Worm (Caenorhabditis elegans): ENCODE results near the gene aptf-1.

aptf-1 gene

ce11 chrII:6454671-6455070 is at the start of gene aptf-1:
aptf-1 (plus strand) TSS chrII:6454971.
- TF ChIP-seq php-3 (GFP tag; IDR thresholded peaks at IDR 0.05) (no peak), zip-11 (GFP tag; IDR thresholded peaks at IDR 0.05) (no peak), nhr-41 (GFP tag; IDR thresholded peaks at IDR 0.05) (no peak), nhr-11 (tag; optimal IDR thresholded peaks at IDR 0.05) (no peak), lin-39 (tag; optimal IDR thresholded peaks at IDR 0.05) (no peak)

ce11 chrII:6407279-6407678 is 47.5 kb upstream of the aptf-1 start, which contains the start of gene spp-11:
spp-11 (minus strand) TSS chrII:6407379.
- no peak for TF ChIP-seq duxl-1 (tag; optimal IDR thresholded peaks at IDR 0.05; ENCODE audit: poor library complexity)
- no peak for TF ChIP-seq lin-38 (GFP tag; IDR thresholded peaks at IDR 0.05)
- no peak for TF ChIP-seq daf-16 (GFP tag; optimal IDR thresholded peaks at IDR 0.05)
- TF ChIP-seq daf-16 (tag; optimal IDR thresholded peaks at IDR 0.05), result peak; percentile 43

- TF ChIP-seq nhr-10 (tag; optimal IDR thresholded peaks at IDR 0.05) (no peak), rbr-2 (tag; optimal IDR thresholded peaks at IDR 0.05) (no peak), F44E2.7 (GFP tag; IDR thresholded peaks at IDR 0.05) (no peak), ceh-20 (GFP tag; IDR thresholded peaks at IDR 0.05) (no peak), nhr-77 (tag; optimal IDR thresholded peaks at IDR 0.05) (no peak), ces-1 (GFP tag; optimal IDR thresholded peaks at IDR 0.05) (no peak), hlh-30 (tag; optimal IDR thresholded peaks at IDR 0.05; ENCODE audit: insufficient read depth) (no peak)
These were observed 45.7 kb upstream of the aptf-1 start for ce11 chrII:6409098-6409497.

- peak in 1 of 2 experiments; percentile 31 for TF ChIP-seq unc-62 (GFP tag; optimal IDR thresholded peaks at IDR 0.05 in 1 of 2)
- no peak for TF ChIP-seq unc-62 (tag; optimal IDR thresholded peaks at IDR 0.05)
- TF ChIP-seq lin-13 (GFP tag; optimal IDR thresholded peaks at IDR 0.05), result no peak
These were observed 44.6 kb upstream of the aptf-1 start, which contains the start of gene T25D10.4 for ce11 chrII:6410181-6410580. T25D10.4 (minus strand) TSS chrII:6410281.

ce11 chrII:6411660-6412451 is 42.9 kb upstream of the aptf-1 start:
- peak in 1 of 2 experiments; percentile 83 for TF ChIP-seq unc-62 (GFP tag; optimal IDR thresholded peaks at IDR 0.05 in 1 of 2)
- TF ChIP-seq unc-62 (tag; optimal IDR thresholded peaks at IDR 0.05), result no peak
- TF ChIP-seq F44E2.7 (GFP tag; IDR thresholded peaks at IDR 0.05), result no peak
- peak; percentile 94 for TF ChIP-seq aha-1 (tag)
- TF ChIP-seq lir-3 (tag; optimal IDR thresholded peaks at IDR 0.05), result no peak
- peak; percentile 36 for TF ChIP-seq mxl-3 (GFP tag; optimal IDR thresholded peaks at IDR 0.05)

ce11 chrII:6413788-6414187 is 41.0 kb upstream of the aptf-1 start:
- TF ChIP-seq R02D3.7 (tag; optimal IDR thresholded peaks at IDR 0.05) (no peak), ceh-62 (tag; optimal IDR thresholded peaks at IDR 0.05) (no peak), daf-16 (GFP tag; optimal IDR thresholded peaks at IDR 0.05) (peak in 1 of 2 experiments; percentile 32), daf-16 (tag; optimal IDR thresholded peaks at IDR 0.05) (peak; percentile 78), mep-1 (tag; optimal IDR thresholded peaks at IDR 0.05) (peak; percentile 17), F44E2.7 (GFP tag; IDR thresholded peaks at IDR 0.05) (no peak), nhr-10 (tag; optimal IDR thresholded peaks at IDR 0.05) (no peak), daf-8 (GFP tag; IDR thresholded peaks at IDR 0.05) (no peak), aly-2 (tag; optimal IDR thresholded peaks at IDR 0.05) (no peak), Y48G9A.11 (GFP tag; IDR thresholded peaks at IDR 0.05) (no peak), zip-2 (tag; optimal IDR thresholded peaks at IDR 0.05) (peak; percentile 22), lim-7 (GFP tag; IDR thresholded peaks at IDR 0.05) (no peak), Y75B8A.6 (GFP tag; IDR thresholded peaks at IDR 0.05) (no peak), daf-19 (GFP tag; conservative IDR thresholded peaks at IDR 0.05) (no peak), ces-1 (GFP tag; optimal IDR thresholded peaks at IDR 0.05) (no peak), zip-11 (GFP tag; IDR thresholded peaks at IDR 0.05) (no peak), nhr-25 (tag; optimal IDR thresholded peaks at IDR 0.05; ENCODE audit: borderline replicate concordance, insufficient read depth) (no peak), mxl-2 (GFP tag; conservative IDR thresholded peaks at IDR 0.05) (no peak), nhr-77 (tag; optimal IDR thresholded peaks at IDR 0.05) (peak; percentile 85), unc-62 (GFP tag; optimal IDR thresholded peaks at IDR 0.05 in 1 of 2) (peak; percentile 37 to 62), unc-62 (tag; optimal IDR thresholded peaks at IDR 0.05) (no peak), fos-1 (tag; optimal IDR thresholded peaks at IDR 0.05) (no peak), zag-1 (tag; optimal IDR thresholded peaks at IDR 0.05) (no peak), nhr-237 (tag; optimal IDR thresholded peaks at IDR 0.05) (no peak), ceh-28 (tag; optimal IDR thresholded peaks at IDR 0.05) (no peak), pha-4 (GFP tag; IDR thresholded peaks at IDR 0.05) (no peak), pha-4 (tag; optimal IDR thresholded peaks at IDR 0.05) (no peak)
